Fruit fly (Drosophila melanogaster) whole organism, embryonic: ENCODE measurements around the gene CG31908.
A peak's percentile ranks its signal among the peaks of the same experiment; 100 is the strongest.

Experiments
- BEAF-32 ChIP-seq: fragments of 200-800 bp; sonication (Bioruptor generic); optimal IDR thresholded peaks from 3 replicates; lab custom pipeline; 2017; ENCODE audit warnings: missing biosample characterization, missing genetic modification characterization, mild to moderate bottlenecking, moderate library complexity, missing genetic modification reagents
- BtbVII ChIP-seq: fragments of 200-800 bp; sonication (Bioruptor generic); optimal IDR thresholded peaks from 3 replicates; lab custom pipeline; 2017; ENCODE audit warnings: missing biosample characterization, mild to moderate bottlenecking, missing genetic modification characterization
- CG13287 ChIP-seq: fragments of 200-800 bp; sonication (Bioruptor generic); IDR thresholded peaks from 2 replicates; pipeline ENCODE4 v1.3.6; 2022; ENCODE audit warnings: missing biosample characterization, missing genetic modification characterization; ENCODE audit not compliant: partially characterized antibody
- CG13894 ChIP-seq: fragments of 200-800 bp; sonication (Bioruptor generic); optimal IDR thresholded peaks from 3 replicates; lab custom pipeline; 2018; ENCODE audit warnings: missing biosample characterization, mild to moderate bottlenecking, missing genetic modification characterization, moderate library complexity
- CG14710 ChIP-seq: fragments of 200-800 bp; sonication (Bioruptor generic); optimal IDR thresholded peaks from 3 replicates; lab custom pipeline; 2019; ENCODE audit warnings: missing biosample characterization, mild to moderate bottlenecking, missing genetic modification characterization, moderate library complexity
- CG1603 ChIP-seq: fragments of 200-800 bp; sonication (Bioruptor generic); optimal IDR thresholded peaks from 2 replicates; lab custom pipeline; 2019; ENCODE audit warnings: missing biosample characterization, mild to moderate bottlenecking, missing genetic modification characterization, moderate library complexity
- CG16779 ChIP-seq: fragments of 200-800 bp; sonication (Bioruptor generic); IDR thresholded peaks from 2 replicates; pipeline ENCODE4 v1.3.6; 2022; ENCODE audit warnings: missing biosample characterization, missing genetic modification characterization
- CG1792 ChIP-seq: fragments of 200-800 bp; sonication (Bioruptor generic); optimal IDR thresholded peaks from 2 replicates; lab custom pipeline; 2016; ENCODE audit warnings: missing biosample characterization, missing genetic modification characterization
- CG2116 ChIP-seq: fragments of 200-800 bp; sonication (Bioruptor generic); optimal IDR thresholded peaks from 3 replicates; lab custom pipeline; 2018; ENCODE audit warnings: missing biosample characterization, mild to moderate bottlenecking, missing genetic modification characterization
- CG34224 ChIP-seq: fragments of 200-800 bp; sonication (Bioruptor generic); IDR thresholded peaks from 3 replicates; pipeline ENCODE4 v1.3.6; 2022; ENCODE audit warnings: missing biosample characterization, missing genetic modification characterization; ENCODE audit not compliant: partially characterized antibody
- CG42726 ChIP-seq: fragments of 200-800 bp; sonication (Bioruptor generic); IDR thresholded peaks from 2 replicates; pipeline ENCODE4 v1.3.6; 2022; ENCODE audit warnings: missing biosample characterization, missing genetic modification characterization; ENCODE audit not compliant: partially characterized antibody
- CG4328 ChIP-seq: fragments of 200-800 bp; sonication (Bioruptor generic); optimal IDR thresholded peaks from 3 replicates; lab custom pipeline; 2017; ENCODE audit warnings: missing biosample characterization, missing genetic modification reagents, missing genetic modification characterization
- CG4707 ChIP-seq: fragments of 200-800 bp; sonication (Bioruptor generic); optimal IDR thresholded peaks from 2 replicates; lab custom pipeline; 2018; ENCODE audit warnings: missing biosample characterization, mild to moderate bottlenecking, missing genetic modification characterization, moderate library complexity
- CG4820 ChIP-seq: fragments of 200-800 bp; sonication (Bioruptor generic); optimal IDR thresholded peaks from 3 replicates; lab custom pipeline; 2016; ENCODE audit warnings: missing biosample characterization, missing genetic modification characterization
- CG6654 ChIP-seq: fragments of 200-800 bp; sonication (Bioruptor generic); optimal IDR thresholded peaks from 2 replicates; lab custom pipeline; 2017; ENCODE audit warnings: missing biosample characterization, mild to moderate bottlenecking, missing genetic modification characterization
- CG7271 ChIP-seq: fragments of 200-800 bp; sonication (Bioruptor generic); optimal IDR thresholded peaks from 2 replicates; lab custom pipeline; 2018; ENCODE audit warnings: missing biosample characterization, mild to moderate bottlenecking, missing genetic modification characterization, moderate library complexity
- CG7928 ChIP-seq: fragments of 200-800 bp; sonication (Bioruptor generic); optimal IDR thresholded peaks from 2 replicates; lab custom pipeline; 2017; ENCODE audit warnings: missing biosample characterization, mild to moderate bottlenecking, missing genetic modification characterization
- CG8924 ChIP-seq: fragments of 200-800 bp; optimal IDR thresholded peaks from 3 replicates; lab custom pipeline; 2019; ENCODE audit warnings: missing biosample characterization, mild to moderate bottlenecking, missing genetic modification characterization, moderate library complexity
- CG8944 ChIP-seq: fragments of 200-800 bp; sonication (Bioruptor generic); optimal IDR thresholded peaks from 3 replicates; lab custom pipeline; 2016; ENCODE audit warnings: missing biosample characterization, missing genetic modification characterization
- CTCF ChIP-seq: fragments of 200-800 bp; sonication (Bioruptor generic); optimal IDR thresholded peaks from 2 replicates; lab custom pipeline; 2017; ENCODE audit warnings: missing biosample characterization, mild to moderate bottlenecking, missing genetic modification characterization, moderate library complexity
- Dll ChIP-seq: fragments of 200-800 bp; sonication (Bioruptor generic); IDR thresholded peaks from 4 replicates; pipeline ENCODE4 v1.3.6; 2022; ENCODE audit warnings: missing biosample characterization, missing genetic modification characterization; ENCODE audit not compliant: partially characterized antibody
- Doc3 ChIP-seq: fragments of 200-800 bp; sonication (Bioruptor generic); IDR thresholded peaks from 3 replicates; pipeline ENCODE4 v1.3.6; 2022; ENCODE audit warnings: missing biosample characterization, missing genetic modification characterization; ENCODE audit not compliant: partially characterized antibody
- Dp ChIP-seq: fragments of 200-800 bp; sonication (Bioruptor generic); optimal IDR thresholded peaks from 2 replicates; lab custom pipeline; 2018; ENCODE audit warnings: missing biosample characterization, mild to moderate bottlenecking, missing genetic modification characterization, moderate library complexity
- E2f2 ChIP-seq: fragments of 200-800 bp; sonication (Bioruptor generic); IDR thresholded peaks from 2 replicates; pipeline ENCODE4 v1.3.6; 2022; ENCODE audit warnings: missing biosample characterization, missing genetic modification characterization
- Fer1 ChIP-seq: fragments of 200-800 bp; sonication (Bioruptor generic); optimal IDR thresholded peaks from 2 replicates; lab custom pipeline; 2017; ENCODE audit warnings: missing biosample characterization, mild to moderate bottlenecking, missing genetic modification characterization
- Gsc ChIP-seq: fragments of 200-800 bp; sonication (Bioruptor generic); IDR thresholded peaks from 2 replicates; pipeline ENCODE4 v1.3.6; 2022; ENCODE audit warnings: missing biosample characterization, missing genetic modification characterization
- Gug ChIP-seq: fragments of 200-800 bp; sonication (Bioruptor generic); IDR thresholded peaks from 4 replicates; pipeline ENCODE4 v1.3.6; 2022; ENCODE audit warnings: missing biosample characterization, missing genetic modification characterization
- MBD-R2 ChIP-seq: fragments of 200-800 bp; sonication (Bioruptor generic); IDR thresholded peaks from 2 replicates; pipeline ENCODE4 v1.3.6; 2022; ENCODE audit warnings: missing biosample characterization, missing genetic modification characterization
- MESR4 ChIP-seq: fragments of 200-800 bp; sonication (Bioruptor generic); optimal IDR thresholded peaks from 2 replicates; lab custom pipeline; 2018; ENCODE audit warnings: missing biosample characterization, mild to moderate bottlenecking, missing genetic modification characterization, moderate library complexity
- Max ChIP-seq: fragments of 200-800 bp; sonication (Bioruptor generic); optimal IDR thresholded peaks from 2 replicates; lab custom pipeline; 2016; ENCODE audit warnings: missing biosample characterization, mild to moderate bottlenecking, missing genetic modification characterization
- Myb ChIP-seq: fragments of 200-800 bp; sonication (Bioruptor generic); optimal IDR thresholded peaks from 2 replicates; lab custom pipeline; 2016; ENCODE audit warnings: missing biosample characterization, missing genetic modification characterization
- Xbp1 ChIP-seq: fragments of 200-800 bp; sonication (Bioruptor generic); optimal IDR thresholded peaks from 3 replicates; lab custom pipeline; 2016; ENCODE audit warnings: missing biosample characterization, mild to moderate bottlenecking, missing genetic modification characterization
- bab2 ChIP-seq: fragments of 200-800 bp; sonication (Bioruptor generic); optimal IDR thresholded peaks from 2 replicates; lab custom pipeline; 2016; ENCODE audit warnings: missing biosample characterization, missing genetic modification characterization
- cg ChIP-seq: fragments of 200-800 bp; sonication (Bioruptor generic); optimal IDR thresholded peaks from 3 replicates; lab custom pipeline; 2019; ENCODE audit warnings: missing biosample characterization, mild to moderate bottlenecking, missing genetic modification characterization, moderate library complexity
- crp ChIP-seq, 2 experiments: fragments of 200-800 bp; sonication (Bioruptor generic); optimal IDR thresholded peaks; 2 replicates in 1 of 2; 3 replicates in 1 of 2; lab custom pipeline; 2017; ENCODE audit warnings: missing biosample characterization in 2 of 2, missing genetic modification characterization in 2 of 2, mild to moderate bottlenecking in 1 of 2, moderate library complexity in 1 of 2
- fd102C ChIP-seq: fragments of 200-800 bp; sonication (Bioruptor generic); optimal IDR thresholded peaks from 2 replicates; lab custom pipeline; 2018; ENCODE audit warnings: missing biosample characterization, mild to moderate bottlenecking, missing genetic modification characterization, moderate library complexity
- ftz-f1 ChIP-seq: fragments of 200-800 bp; sonication (Bioruptor generic); optimal IDR thresholded peaks from 2 replicates; lab custom pipeline; 2016; ENCODE audit warnings: missing biosample characterization, missing genetic modification characterization
- gcm2 ChIP-seq: fragments of 200-800 bp; sonication (Bioruptor generic); optimal IDR thresholded peaks from 2 replicates; lab custom pipeline; 2016; ENCODE audit warnings: missing biosample characterization, missing genetic modification characterization
- gfzf ChIP-seq: fragments of 200-800 bp; sonication (Bioruptor generic); optimal IDR thresholded peaks from 2 replicates; lab custom pipeline; 2016; ENCODE audit warnings: missing biosample characterization, mild to moderate bottlenecking, missing genetic modification characterization, moderate library complexity
- gro ChIP-seq: fragments of 200-800 bp; sonication (Bioruptor generic); optimal IDR thresholded peaks from 2 replicates; lab custom pipeline; 2016; ENCODE audit warnings: missing biosample characterization, missing genetic modification characterization
- gsb-n ChIP-seq: fragments of 200-800 bp; sonication (Bioruptor generic); optimal IDR thresholded peaks from 3 replicates; lab custom pipeline; 2018; ENCODE audit warnings: missing biosample characterization, mild to moderate bottlenecking, missing genetic modification characterization
- pzg ChIP-seq: fragments of 200-800 bp; sonication (Bioruptor generic); optimal IDR thresholded peaks from 3 replicates; lab custom pipeline; 2018; ENCODE audit warnings: missing biosample characterization, mild to moderate bottlenecking, missing genetic modification characterization, moderate library complexity
- ro ChIP-seq: fragments of 200-800 bp; sonication (Bioruptor generic); IDR thresholded peaks from 2 replicates; pipeline ENCODE4 v1.3.6; 2022; ENCODE audit warnings: missing biosample characterization, missing genetic modification characterization
- stwl ChIP-seq: fragments of 200-800 bp; sonication (Bioruptor generic); optimal IDR thresholded peaks from 3 replicates; lab custom pipeline; 2018; ENCODE audit warnings: missing biosample characterization, mild to moderate bottlenecking, missing genetic modification characterization, moderate library complexity
- tll ChIP-seq, 2 experiments: fragments of 200-800 bp in 1 of 2; fragments of >200 bp in 1 of 2; sonication (Bioruptor generic) in 1 of 2; optimal IDR thresholded peaks; 2 replicates each; lab custom pipeline; 2017 to 2019; ENCODE audit warnings: missing biosample characterization in 2 of 2, missing genetic modification characterization in 2 of 2, mild to moderate bottlenecking in 1 of 2, moderate library complexity in 1 of 2
- trem ChIP-seq: fragments of 200-800 bp; optimal IDR thresholded peaks from 3 replicates; lab custom pipeline; 2019; ENCODE audit warnings: missing biosample characterization, mild to moderate bottlenecking, missing genetic modification characterization, moderate library complexity
- zen ChIP-seq: fragments of 200-800 bp; sonication (Bioruptor generic); optimal IDR thresholded peaks from 3 replicates; lab custom pipeline; 2018; ENCODE audit warnings: missing biosample characterization, mild to moderate bottlenecking, missing genetic modification characterization, moderate library complexity

Gene CG31908

DNA sequence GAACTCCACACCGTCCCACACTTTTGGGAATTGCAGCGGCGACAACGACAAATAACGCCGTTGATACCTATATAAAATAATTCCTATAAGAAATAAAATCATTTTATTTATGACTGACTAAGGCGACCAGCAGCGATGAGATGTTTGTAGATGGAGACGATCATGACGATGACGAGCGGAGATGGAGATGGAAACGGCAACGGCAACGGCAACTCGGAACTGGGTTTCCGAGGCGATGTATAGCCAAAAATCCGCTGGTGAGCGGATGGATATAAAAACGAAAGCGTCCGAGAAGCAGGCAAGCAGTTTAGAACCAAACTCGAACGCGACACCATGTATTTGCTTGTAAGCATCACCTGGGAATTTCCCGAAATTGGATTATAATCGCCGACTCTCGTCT lies 5.8 kb downstream of the CG31908 start, which contains the start of gene Pcp:
Gene Pcp, plus strand, starts transcription at position 301 of the 400 bp plus-strand sequence.
- no peak for TF ChIP-seq tll (GFP tag; optimal IDR thresholded peaks at IDR 0.05; lab: Kevin White, UChicago)
- no peak for TF ChIP-seq CG4820 (GFP tag; lab: Kevin White, UChicago)
- no peak for TF ChIP-seq bab2 (GFP tag; lab: Kevin White, UChicago)
- no peak for TF ChIP-seq gro (GFP tag; lab: Kevin White, UChicago)
- no peak for TF ChIP-seq Fer1
- TF ChIP-seq BtbVII (GFP tag; lab: Kevin White, UChicago): no peak
- TF ChIP-seq Max (GFP tag; lab: Kevin White, UChicago): no peak
- no peak for TF ChIP-seq gsb-n
- TF ChIP-seq CG7271: no peak
- TF ChIP-seq CG16779 (GFP tag; lab: Robert Waterston, UW): no peak
- no peak for TF ChIP-seq gcm2 (GFP tag; lab: Kevin White, UChicago)
- no peak for TF ChIP-seq fd102C (GFP tag; lab: Kevin White, UChicago)
- no peak for TF ChIP-seq CG4707 (GFP tag; lab: Kevin White, UChicago)
- TF ChIP-seq CTCF (GFP tag; lab: Kevin White, UChicago): no peak
- no peak for TF ChIP-seq crp (GFP tag; optimal IDR thresholded peaks at IDR 0.05; lab: Kevin White, UChicago)
- TF ChIP-seq, all 482 proteins: peak for 0

DNA sequence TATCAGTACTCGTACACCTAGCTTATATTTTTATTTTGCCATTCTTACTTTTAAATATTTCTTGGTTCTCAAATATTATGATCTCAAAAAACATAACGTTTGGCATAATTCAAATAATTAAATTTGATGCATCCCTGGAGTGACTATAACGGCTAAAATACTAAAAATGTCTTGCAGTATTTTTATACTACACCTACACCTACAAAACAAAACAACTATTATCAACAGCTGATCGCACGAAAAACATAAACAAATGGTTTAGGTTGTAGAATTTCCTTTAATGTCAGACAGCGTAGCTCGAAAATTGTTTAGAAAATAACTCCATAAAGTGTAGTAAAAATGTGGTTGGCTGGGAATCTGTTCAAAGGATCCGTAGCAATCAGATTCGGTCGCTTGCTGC lies 14.0 kb downstream of the CG31908 start, which contains the start of gene CG43322:
Gene CG43322, plus strand, starts transcription at position 240 of the 400 bp plus-strand sequence.
- TF ChIP-seq crp (GFP tag; optimal IDR thresholded peaks at IDR 0.05; lab: Kevin White, UChicago) (peak; percentile 2 to 85), ftz-f1 (GFP tag; lab: Kevin White, UChicago) (no peak), Gsc (GFP tag; lab: Robert Waterston, UW) (no peak), ro (GFP tag; lab: Robert Waterston, UW) (no peak), cg (GFP tag; lab: Kevin White, UChicago) (peak; percentile 56), CG8924 (tag; lab: Kevin White, UChicago) (peak; percentile 38), zen (tag; lab: Kevin White, UChicago) (no peak), BEAF-32 (GFP tag; lab: Kevin White, UChicago) (peak; percentile 1), MBD-R2 (GFP tag; lab: Robert Waterston, UW) (peak; percentile 56; the same call in 1 of the 2 replicates), stwl (tag; lab: Kevin White, UChicago) (peak; percentile 45), CG4328 (GFP tag; lab: Kevin White, UChicago) (no peak), CG1792 (GFP tag; lab: Kevin White, UChicago) (no peak), CG6654 (GFP tag; lab: Kevin White, UChicago) (no peak), Doc3 (0 out of 3 replicates have a peak, but pooled peaks have one; percentile 17), CG13894 (no peak), Dll (GFP tag; lab: Robert Waterston, UW) (peak; percentile 34; the same call in 1 of the 4 replicates), trem (tag; lab: Kevin White, UChicago) (peak; percentile 18), Myb (peak; percentile 92), CG1603 (tag; lab: Kevin White, UChicago) (no peak), CG7928 (GFP tag; lab: Kevin White, UChicago) (peak; percentile 88), CG42726 (GFP tag; lab: Robert Waterston, UW) (no peak), CG14710 (tag; lab: Kevin White, UChicago) (peak; percentile 6), E2f2 (peak; percentile 47; the same call in 1 of the 2 replicates), CG34224 (0 out of 3 replicates have a peak, but pooled peaks have one; percentile 17), Gug (GFP tag; lab: Robert Waterston, UW) (no peak), Dp (peak; percentile 35), pzg (peak; percentile 37), MESR4 (GFP tag; lab: Kevin White, UChicago) (peak; percentile 6), CG2116 (GFP tag; lab: Kevin White, UChicago) (peak; percentile 2), gfzf (GFP tag; lab: Kevin White, UChicago) (peak; percentile 32), Xbp1 (no peak), CG13287 (GFP tag; lab: Robert Waterston, UW) (peak; percentile 13; the same call in 1 of the 2 replicates), CG8944 (no peak)
